Fruit fly (Drosophila melanogaster) whole organism, pupa: Measurements from ENCODE around the gene RapGAP1.

Experiments
- CG10348 ChIP-seq: fragments of 200-800 bp; sonication (Bioruptor generic); IDR thresholded peaks from 2 replicates; pipeline ENCODE4 v1.3.6; 2022; ENCODE audit warnings: missing biosample characterization, missing genetic modification characterization
- CG12605 ChIP-seq: fragments of 200-800 bp; sonication (Bioruptor generic); IDR thresholded peaks from 2 replicates; pipeline ENCODE4 v1.3.6; 2022; ENCODE audit warnings: missing biosample characterization, missing genetic modification characterization
- CG13204 ChIP-seq: fragments of 200-800 bp; sonication (Bioruptor generic); optimal IDR thresholded peaks from 2 replicates; lab custom pipeline; 2018; ENCODE audit warnings: missing biosample characterization, mild to moderate bottlenecking, missing genetic modification characterization, moderate library complexity
- CG14655 ChIP-seq: fragments of 200-800 bp; sonication (Bioruptor generic); optimal IDR thresholded peaks from 3 replicates; lab custom pipeline; 2017; ENCODE audit warnings: mild to moderate bottlenecking, missing biosample characterization, missing genetic modification reagents, missing genetic modification characterization
- CG15710 ChIP-seq: fragments of 200-800 bp; sonication (Bioruptor generic); optimal IDR thresholded peaks from 2 replicates; lab custom pipeline; 2018; ENCODE audit warnings: missing biosample characterization, mild to moderate bottlenecking, missing genetic modification characterization, moderate library complexity
- CG17806 ChIP-seq: fragments of 200-800 bp; sonication (Bioruptor generic); optimal IDR thresholded peaks from 2 replicates; lab custom pipeline; 2018; ENCODE audit warnings: missing biosample characterization, mild to moderate bottlenecking, missing genetic modification characterization, moderate library complexity
- CG32121 ChIP-seq: fragments of 200-800 bp; sonication (Bioruptor generic); IDR thresholded peaks from 2 replicates; pipeline ENCODE4 v1.3.6; 2022; ENCODE audit warnings: missing biosample characterization, missing genetic modification characterization
- CG34367 ChIP-seq: fragments of 200-800 bp; sonication (Bioruptor generic); optimal IDR thresholded peaks from 2 replicates; lab custom pipeline; 2018; ENCODE audit warnings: missing biosample characterization, mild to moderate bottlenecking, missing genetic modification characterization
- CG4496 ChIP-seq: fragments of 200-800 bp; sonication (Bioruptor generic); IDR thresholded peaks from 3 replicates; pipeline ENCODE4 v1.3.6; 2022; ENCODE audit warnings: missing biosample characterization, missing genetic modification characterization
- CG8159 ChIP-seq: fragments of 200-800 bp; sonication (Bioruptor generic); optimal IDR thresholded peaks from 3 replicates; lab custom pipeline; 2018; ENCODE audit warnings: missing biosample characterization, mild to moderate bottlenecking, missing genetic modification characterization, moderate library complexity
- CG8301 ChIP-seq: fragments of 200-800 bp; sonication (Bioruptor generic); optimal IDR thresholded peaks from 2 replicates; lab custom pipeline; 2018; ENCODE audit warnings: missing biosample characterization, mild to moderate bottlenecking, missing genetic modification characterization
- CG9948 ChIP-seq: fragments of 200-800 bp; sonication (Bioruptor generic); optimal IDR thresholded peaks from 2 replicates; lab custom pipeline; 2018; ENCODE audit warnings: missing biosample characterization, mild to moderate bottlenecking, missing genetic modification characterization, moderate library complexity
- D1 ChIP-seq: fragments of 200-800 bp; sonication (Bioruptor generic); optimal IDR thresholded peaks from 2 replicates; lab custom pipeline; 2018; ENCODE audit warnings: missing biosample characterization, mild to moderate bottlenecking, missing genetic modification characterization, moderate library complexity
- EcR ChIP-seq: fragments of 200-800 bp; sonication (Bioruptor generic); optimal IDR thresholded peaks from 3 replicates; lab custom pipeline; 2019; ENCODE audit warnings: missing biosample characterization, missing genetic modification characterization, mild to moderate bottlenecking, moderate library complexity, missing genetic modification reagents
- Ets98B ChIP-seq: fragments of 200-800 bp; sonication (Bioruptor generic); IDR thresholded peaks from 2 replicates; pipeline ENCODE4 v1.3.6; 2022; ENCODE audit warnings: missing biosample characterization, missing genetic modification characterization
- Pif1A ChIP-seq: fragments of 200-800 bp; sonication (Bioruptor generic); optimal IDR thresholded peaks from 3 replicates; lab custom pipeline; 2016; ENCODE audit warnings: missing biosample characterization, missing genetic modification characterization
- Pif1B ChIP-seq: fragments of 200-800 bp; sonication (Bioruptor generic); optimal IDR thresholded peaks from 3 replicates; lab custom pipeline; 2016; ENCODE audit warnings: missing biosample characterization, missing genetic modification characterization
- Snoo ChIP-seq: fragments of 200-800 bp; sonication (Bioruptor generic); optimal IDR thresholded peaks from 3 replicates; lab custom pipeline; 2017; ENCODE audit warnings: missing biosample characterization, mild to moderate bottlenecking, missing genetic modification characterization, inconsistent platforms
- fd96Ca ChIP-seq: fragments of 200-800 bp; sonication (Bioruptor generic); IDR thresholded peaks from 3 replicates; pipeline ENCODE4 v1.3.6; 2022; ENCODE audit warnings: missing biosample characterization, missing genetic modification characterization
- gl ChIP-seq: fragments of 200-800 bp; sonication (Bioruptor generic); optimal IDR thresholded peaks from 2 replicates; lab custom pipeline; 2018; ENCODE audit warnings: missing biosample characterization, mild to moderate bottlenecking, missing genetic modification characterization
- rn ChIP-seq: fragments of 200-800 bp; sonication (Bioruptor generic); IDR thresholded peaks from 2 replicates; pipeline ENCODE4 v1.3.6; 2022; ENCODE audit warnings: missing biosample characterization, missing genetic modification characterization

The RapGAP1 gene

dm6 chr2L:7508867-7509266 lies 69.9 kb downstream of the RapGAP1 start:
- TF ChIP-seq D1 (tag; lab: Kevin White, UChicago) = no peak
- TF ChIP-seq CG4496 (GFP tag; lab: Robert Waterston, UW) = no peak
- no peak for TF ChIP-seq Ets98B (GFP tag; lab: Robert Waterston, UW)
- TF ChIP-seq rn (GFP tag; lab: Robert Waterston, UW) = no peak
- TF ChIP-seq CG9948 = no peak
- TF ChIP-seq CG8301 (tag; lab: Kevin White, UChicago) = no peak
- TF ChIP-seq CG10348 (GFP tag; lab: Robert Waterston, UW) = no peak
- TF ChIP-seq CG8159 (tag; lab: Kevin White, UChicago) = no peak
- TF ChIP-seq CG17806 (tag; lab: Kevin White, UChicago) = no peak
- no peak for TF ChIP-seq Pif1A
- no peak for TF ChIP-seq CG32121 (GFP tag; lab: Robert Waterston, UW)
- no peak for TF ChIP-seq gl
- no peak for TF ChIP-seq Snoo (tag; lab: Kevin White, UChicago)
- no peak for TF ChIP-seq EcR (GFP tag; lab: Kevin White, UChicago)
- no peak for TF ChIP-seq CG15710
- no peak for TF ChIP-seq CG13204 (GFP tag; lab: Kevin White, UChicago)
- TF ChIP-seq CG34367 (tag; lab: Kevin White, UChicago) = no peak

- no peak for TF ChIP-seq D1 (tag; lab: Kevin White, UChicago)
- TF ChIP-seq CG17806 (tag; lab: Kevin White, UChicago) = no peak
- no peak for TF ChIP-seq CG34367 (tag; lab: Kevin White, UChicago)
- TF ChIP-seq CG14655 (GFP tag; lab: Kevin White, UChicago) = no peak
- no peak for TF ChIP-seq CG8159 (tag; lab: Kevin White, UChicago)
- TF ChIP-seq CG9948 = no peak
- TF ChIP-seq CG10348 (GFP tag; lab: Robert Waterston, UW) = no peak
- no peak for TF ChIP-seq Pif1A
- no peak for TF ChIP-seq CG4496 (GFP tag; lab: Robert Waterston, UW)
- no peak for TF ChIP-seq CG12605 (GFP tag; lab: Robert Waterston, UW)
- no peak for TF ChIP-seq rn (GFP tag; lab: Robert Waterston, UW)
- no peak for TF ChIP-seq CG32121 (GFP tag; lab: Robert Waterston, UW)
- TF ChIP-seq gl = no peak
- no peak for TF ChIP-seq CG15710
- TF ChIP-seq CG13204 (GFP tag; lab: Kevin White, UChicago) = no peak
Observed at dm6 chr2L:7508463-7508862, 70.3 kb downstream of the RapGAP1 start.

dm6 chr2L:7507447-7507846 lies 71.3 kb downstream of the RapGAP1 start:
- TF ChIP-seq CG9948 (no peak), Pif1A (no peak), Ets98B (GFP tag; lab: Robert Waterston, UW) (no peak), CG4496 (GFP tag; lab: Robert Waterston, UW) (no peak), CG32121 (GFP tag; lab: Robert Waterston, UW) (no peak), CG12605 (GFP tag; lab: Robert Waterston, UW) (no peak), CG17806 (tag; lab: Kevin White, UChicago) (no peak), Snoo (tag; lab: Kevin White, UChicago) (no peak), D1 (tag; lab: Kevin White, UChicago) (no peak), fd96Ca (GFP tag; lab: Robert Waterston, UW) (no peak)

- no peak for TF ChIP-seq CG32121 (GFP tag; lab: Robert Waterston, UW)
- TF ChIP-seq fd96Ca (GFP tag; lab: Robert Waterston, UW) = no peak
- no peak for TF ChIP-seq Pif1A
- no peak for TF ChIP-seq Ets98B (GFP tag; lab: Robert Waterston, UW)
- no peak for TF ChIP-seq rn (GFP tag; lab: Robert Waterston, UW)
- TF ChIP-seq EcR (GFP tag; lab: Kevin White, UChicago) = no peak
- no peak for TF ChIP-seq Pif1B (GFP tag; lab: Kevin White, UChicago)
- TF ChIP-seq CG10348 (GFP tag; lab: Robert Waterston, UW) = no peak
- no peak for TF ChIP-seq CG4496 (GFP tag; lab: Robert Waterston, UW)
- peak; percentile 45 for TF ChIP-seq CG8159 (tag; lab: Kevin White, UChicago)
- TF ChIP-seq CG12605 (GFP tag; lab: Robert Waterston, UW) = no peak
- peak; percentile 22 for TF ChIP-seq CG14655 (GFP tag; lab: Kevin White, UChicago)
- TF ChIP-seq gl = no peak
- TF ChIP-seq CG13204 (GFP tag; lab: Kevin White, UChicago) = no peak
- TF ChIP-seq Snoo (tag; lab: Kevin White, UChicago) = no peak
- TF ChIP-seq CG15710 = no peak
- no peak for TF ChIP-seq CG34367 (tag; lab: Kevin White, UChicago)
- TF ChIP-seq CG8301 (tag; lab: Kevin White, UChicago) = peak; percentile 13
- TF ChIP-seq CG9948 = no peak
- no peak for TF ChIP-seq D1 (tag; lab: Kevin White, UChicago)
- peak; percentile 27 for TF ChIP-seq CG17806 (tag; lab: Kevin White, UChicago)
Observed at dm6 chr2L:7505976-7506375, 72.8 kb downstream of the RapGAP1 start.

- TF ChIP-seq CG13204 (GFP tag; lab: Kevin White, UChicago) = no peak
- TF ChIP-seq CG12605 (GFP tag; lab: Robert Waterston, UW) = no peak
- no peak for TF ChIP-seq fd96Ca (GFP tag; lab: Robert Waterston, UW)
- TF ChIP-seq CG15710 = no peak
- no peak for TF ChIP-seq CG8159 (tag; lab: Kevin White, UChicago)
- TF ChIP-seq Pif1A = no peak
- TF ChIP-seq CG10348 (GFP tag; lab: Robert Waterston, UW) = no peak
- TF ChIP-seq rn (GFP tag; lab: Robert Waterston, UW) = no peak
- TF ChIP-seq CG9948 = no peak
- no peak for TF ChIP-seq gl
- TF ChIP-seq Ets98B (GFP tag; lab: Robert Waterston, UW) = no peak
Observed at dm6 chr2L:7504529-7504928, 74.3 kb downstream of the RapGAP1 start.

- peak; percentile 44 for TF ChIP-seq EcR (GFP tag; lab: Kevin White, UChicago)
- TF ChIP-seq CG17806 (tag; lab: Kevin White, UChicago) = peak; percentile 79
- no peak; the same call in 1 of the 2 replicates for TF ChIP-seq rn (GFP tag; lab: Robert Waterston, UW)
- TF ChIP-seq CG8159 (tag; lab: Kevin White, UChicago) = peak; percentile 82
- peak; percentile 73 for TF ChIP-seq Pif1A
- TF ChIP-seq CG13204 (GFP tag; lab: Kevin White, UChicago) = no peak
- peak; percentile 58 for TF ChIP-seq Pif1B (GFP tag; lab: Kevin White, UChicago)
- peak; percentile 56 for TF ChIP-seq Ets98B (GFP tag; lab: Robert Waterston, UW)
- TF ChIP-seq CG15710 = peak; percentile 72
- TF ChIP-seq gl = peak; percentile 62
- peak; percentile 27; the same call in 1 of the 2 replicates for TF ChIP-seq CG12605 (GFP tag; lab: Robert Waterston, UW)
- peak; percentile 62 for TF ChIP-seq CG14655 (GFP tag; lab: Kevin White, UChicago)
- TF ChIP-seq CG10348 (GFP tag; lab: Robert Waterston, UW) = no peak
- no peak; the same call in 1 of the 2 replicates for TF ChIP-seq CG32121 (GFP tag; lab: Robert Waterston, UW)
- TF ChIP-seq CG8301 (tag; lab: Kevin White, UChicago) = peak; percentile 67
- peak; percentile 84 for TF ChIP-seq CG4496 (GFP tag; lab: Robert Waterston, UW)
- peak; percentile 14 for TF ChIP-seq Snoo (tag; lab: Kevin White, UChicago)
- TF ChIP-seq fd96Ca (GFP tag; lab: Robert Waterston, UW) = peak; percentile 76
- peak; percentile 49 for TF ChIP-seq CG34367 (tag; lab: Kevin White, UChicago)
- peak; percentile 45 for TF ChIP-seq D1 (tag; lab: Kevin White, UChicago)
- TF ChIP-seq CG9948 = peak; percentile 70
Observed at dm6 chr2L:7503719-7504118, 75.1 kb downstream of the RapGAP1 start.
